Fruit fly (Drosophila melanogaster) whole organism, pupa: ENCODE measurements around the gene CG16903.

ENCODE experiments used
- CG10348 ChIP-seq: fragments of 200-800 bp; sonication (Bioruptor generic); IDR thresholded peaks from 2 replicates; pipeline ENCODE4 v1.3.6; 2022; ENCODE audit warnings: missing biosample characterization, missing genetic modification characterization
- CG12605 ChIP-seq: fragments of 200-800 bp; sonication (Bioruptor generic); IDR thresholded peaks from 2 replicates; pipeline ENCODE4 v1.3.6; 2022; ENCODE audit warnings: missing biosample characterization, missing genetic modification characterization
- CG13204 ChIP-seq: fragments of 200-800 bp; sonication (Bioruptor generic); optimal IDR thresholded peaks from 2 replicates; lab custom pipeline; 2018; ENCODE audit warnings: missing biosample characterization, mild to moderate bottlenecking, missing genetic modification characterization, moderate library complexity
- CG14655 ChIP-seq: fragments of 200-800 bp; sonication (Bioruptor generic); optimal IDR thresholded peaks from 3 replicates; lab custom pipeline; 2017; ENCODE audit warnings: mild to moderate bottlenecking, missing biosample characterization, missing genetic modification reagents, missing genetic modification characterization
- CG15710 ChIP-seq: fragments of 200-800 bp; sonication (Bioruptor generic); optimal IDR thresholded peaks from 2 replicates; lab custom pipeline; 2018; ENCODE audit warnings: missing biosample characterization, mild to moderate bottlenecking, missing genetic modification characterization, moderate library complexity
- CG17806 ChIP-seq: fragments of 200-800 bp; sonication (Bioruptor generic); optimal IDR thresholded peaks from 2 replicates; lab custom pipeline; 2018; ENCODE audit warnings: missing biosample characterization, mild to moderate bottlenecking, missing genetic modification characterization, moderate library complexity
- CG32121 ChIP-seq: fragments of 200-800 bp; sonication (Bioruptor generic); IDR thresholded peaks from 2 replicates; pipeline ENCODE4 v1.3.6; 2022; ENCODE audit warnings: missing biosample characterization, missing genetic modification characterization
- CG34367 ChIP-seq: fragments of 200-800 bp; sonication (Bioruptor generic); optimal IDR thresholded peaks from 2 replicates; lab custom pipeline; 2018; ENCODE audit warnings: missing biosample characterization, mild to moderate bottlenecking, missing genetic modification characterization
- CG4496 ChIP-seq: fragments of 200-800 bp; sonication (Bioruptor generic); IDR thresholded peaks from 3 replicates; pipeline ENCODE4 v1.3.6; 2022; ENCODE audit warnings: missing biosample characterization, missing genetic modification characterization
- CG8159 ChIP-seq: fragments of 200-800 bp; sonication (Bioruptor generic); optimal IDR thresholded peaks from 3 replicates; lab custom pipeline; 2018; ENCODE audit warnings: missing biosample characterization, mild to moderate bottlenecking, missing genetic modification characterization, moderate library complexity
- CG8301 ChIP-seq: fragments of 200-800 bp; sonication (Bioruptor generic); optimal IDR thresholded peaks from 2 replicates; lab custom pipeline; 2018; ENCODE audit warnings: missing biosample characterization, mild to moderate bottlenecking, missing genetic modification characterization
- CG9948 ChIP-seq: fragments of 200-800 bp; sonication (Bioruptor generic); optimal IDR thresholded peaks from 2 replicates; lab custom pipeline; 2018; ENCODE audit warnings: missing biosample characterization, mild to moderate bottlenecking, missing genetic modification characterization, moderate library complexity
- D1 ChIP-seq: fragments of 200-800 bp; sonication (Bioruptor generic); optimal IDR thresholded peaks from 2 replicates; lab custom pipeline; 2018; ENCODE audit warnings: missing biosample characterization, mild to moderate bottlenecking, missing genetic modification characterization, moderate library complexity
- EcR ChIP-seq: fragments of 200-800 bp; sonication (Bioruptor generic); optimal IDR thresholded peaks from 3 replicates; lab custom pipeline; 2019; ENCODE audit warnings: missing biosample characterization, missing genetic modification characterization, mild to moderate bottlenecking, moderate library complexity, missing genetic modification reagents
- Ets98B ChIP-seq: fragments of 200-800 bp; sonication (Bioruptor generic); IDR thresholded peaks from 2 replicates; pipeline ENCODE4 v1.3.6; 2022; ENCODE audit warnings: missing biosample characterization, missing genetic modification characterization
- Pif1A ChIP-seq: fragments of 200-800 bp; sonication (Bioruptor generic); optimal IDR thresholded peaks from 3 replicates; lab custom pipeline; 2016; ENCODE audit warnings: missing biosample characterization, missing genetic modification characterization
- Pif1B ChIP-seq: fragments of 200-800 bp; sonication (Bioruptor generic); optimal IDR thresholded peaks from 3 replicates; lab custom pipeline; 2016; ENCODE audit warnings: missing biosample characterization, missing genetic modification characterization
- Snoo ChIP-seq: fragments of 200-800 bp; sonication (Bioruptor generic); optimal IDR thresholded peaks from 3 replicates; lab custom pipeline; 2017; ENCODE audit warnings: missing biosample characterization, mild to moderate bottlenecking, missing genetic modification characterization, inconsistent platforms
- fd96Ca ChIP-seq: fragments of 200-800 bp; sonication (Bioruptor generic); IDR thresholded peaks from 3 replicates; pipeline ENCODE4 v1.3.6; 2022; ENCODE audit warnings: missing biosample characterization, missing genetic modification characterization
- gl ChIP-seq: fragments of 200-800 bp; sonication (Bioruptor generic); optimal IDR thresholded peaks from 2 replicates; lab custom pipeline; 2018; ENCODE audit warnings: missing biosample characterization, mild to moderate bottlenecking, missing genetic modification characterization
- rn ChIP-seq: fragments of 200-800 bp; sonication (Bioruptor generic); IDR thresholded peaks from 2 replicates; pipeline ENCODE4 v1.3.6; 2022; ENCODE audit warnings: missing biosample characterization, missing genetic modification characterization

The CG16903 gene

dm6 chrX:2081848-2082365 is 1.7 kb upstream of the CG16903 start:
- TF ChIP-seq D1 (tag; lab: Kevin White, UChicago), result no peak
- TF ChIP-seq CG10348, result no peak
- TF ChIP-seq CG8301, result no peak

- TF ChIP-seq CG9948 (tag; lab: Kevin White, UChicago), result no peak
- no peak for TF ChIP-seq CG32121
- TF ChIP-seq CG8301, result no peak
- TF ChIP-seq CG34367, result no peak
- no peak for TF ChIP-seq gl (tag; lab: Kevin White, UChicago)
- TF ChIP-seq CG12605 (GFP tag; lab: Robert Waterston, UW), result no peak
- TF ChIP-seq Snoo, result no peak
- no peak for TF ChIP-seq CG10348
- TF ChIP-seq CG15710 (tag; lab: Kevin White, UChicago), result no peak
- no peak for TF ChIP-seq CG14655 (GFP tag; lab: Kevin White, UChicago)
- no peak for TF ChIP-seq fd96Ca (GFP tag; lab: Robert Waterston, UW)
- no peak for TF ChIP-seq Pif1B
- no peak for TF ChIP-seq EcR (GFP tag; lab: Kevin White, UChicago)
- no peak for TF ChIP-seq Pif1A
- no peak for TF ChIP-seq CG4496 (GFP tag; lab: Robert Waterston, UW)
- TF ChIP-seq D1 (tag; lab: Kevin White, UChicago), result no peak
- TF ChIP-seq rn (GFP tag; lab: Robert Waterston, UW), result no peak
Observed at dm6 chrX:2076412-2077357, 3.5 kb downstream of the CG16903 start, which contains the start of gene CG4025. Gene CG4025, plus strand, starts transcription at chrX:2076966.

dm6 chrX:2075846-2076377 is 4.3 kb downstream of the CG16903 start, which contains the start of gene CG4045:
Gene CG4045, minus strand, starts transcription at chrX:2075900.
- peak; percentile 0 for TF ChIP-seq CG15710 (tag; lab: Kevin White, UChicago)
- no peak for TF ChIP-seq Pif1A
- TF ChIP-seq CG8159 (tag; lab: Kevin White, UChicago), result peak; percentile 4
- TF ChIP-seq, all 21 proteins: peak for 2

- no peak for TF ChIP-seq CG10348
- TF ChIP-seq Snoo, result no peak
- TF ChIP-seq CG13204 (GFP tag; lab: Kevin White, UChicago), result no peak
- TF ChIP-seq CG4496 (GFP tag; lab: Robert Waterston, UW), result no peak
- TF ChIP-seq CG9948 (tag; lab: Kevin White, UChicago), result no peak
- TF ChIP-seq CG12605 (GFP tag; lab: Robert Waterston, UW), result no peak
- no peak for TF ChIP-seq CG17806 (tag; lab: Kevin White, UChicago)
Observed at dm6 chrX:2073325-2073724, 6.9 kb downstream of the CG16903 start, which contains the start of gene CG4199. Gene CG4199, minus strand, starts transcription at chrX:2073483.

dm6 chrX:2071878-2072817 is 8.1 kb downstream of the CG16903 start, which contains the start of gene Rtca:
Gene Rtca, plus strand, starts transcription at chrX:2072413.
- peak; percentile 80 for TF ChIP-seq Ets98B
- TF ChIP-seq Pif1B, result peak; percentile 82
- peak; percentile 88 for TF ChIP-seq CG8159 (tag; lab: Kevin White, UChicago)
- TF ChIP-seq rn (GFP tag; lab: Robert Waterston, UW), result peak; percentile 66
- no peak for TF ChIP-seq D1 (tag; lab: Kevin White, UChicago)
- peak; percentile 90 for TF ChIP-seq Pif1A
- TF ChIP-seq CG13204 (GFP tag; lab: Kevin White, UChicago), result peak; percentile 81
- peak; percentile 90 for TF ChIP-seq CG8301
- TF ChIP-seq CG32121, result peak; percentile 81
- peak; percentile 81 for TF ChIP-seq CG12605 (GFP tag; lab: Robert Waterston, UW)
- TF ChIP-seq CG17806 (tag; lab: Kevin White, UChicago), result peak; percentile 86
- peak; percentile 57; the same call in 1 of the 2 replicates for TF ChIP-seq CG10348
- peak; percentile 56 for TF ChIP-seq gl (tag; lab: Kevin White, UChicago)
- TF ChIP-seq EcR (GFP tag; lab: Kevin White, UChicago), result peak; percentile 63
- TF ChIP-seq CG15710 (tag; lab: Kevin White, UChicago), result peak; percentile 85
- peak; percentile 83 for TF ChIP-seq CG34367
- TF ChIP-seq CG14655 (GFP tag; lab: Kevin White, UChicago), result peak; percentile 92
- peak; percentile 91 for TF ChIP-seq CG4496 (GFP tag; lab: Robert Waterston, UW)
- peak; percentile 82 for TF ChIP-seq Snoo
- TF ChIP-seq CG9948 (tag; lab: Kevin White, UChicago), result peak; percentile 88
- peak; percentile 91 for TF ChIP-seq fd96Ca (GFP tag; lab: Robert Waterston, UW)
